Fruit fly (Drosophila melanogaster) ovary, adult (tissue): ENCODE results near the gene CG7990.
A peak's percentile ranks its signal among the peaks of the same experiment; 100 is the strongest.

Source experiments
- CG17801 ChIP-seq: fragments of 200-800 bp; optimal IDR thresholded peaks from 2 replicates; lab custom pipeline; 2019; ENCODE audit warnings: missing biosample characterization, mild to moderate bottlenecking, missing genetic modification characterization, moderate library complexity; ENCODE audit not compliant: partially characterized antibody

The CG7990 gene

DNA sequence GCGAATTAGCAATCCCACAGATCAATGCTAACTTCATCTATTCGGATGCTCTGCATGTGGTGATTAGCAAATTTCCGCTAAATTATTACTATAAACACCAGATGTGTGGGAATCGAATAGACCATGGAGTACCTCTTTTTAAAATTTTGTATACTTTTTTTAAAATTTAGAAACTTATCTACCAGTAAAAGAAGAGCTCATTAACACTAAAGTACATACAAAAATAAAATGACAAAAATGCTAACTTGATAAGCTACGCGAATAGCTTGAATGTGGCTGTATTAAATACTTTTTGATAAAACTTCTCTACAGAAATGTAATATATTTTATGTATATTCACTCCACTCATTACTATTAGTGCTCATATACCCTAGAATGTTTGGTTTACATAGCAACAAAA is 27.7 kb downstream of the CG7990 start:
- TF ChIP-seq CG17801 (GFP tag; lab: Kevin White, UChicago): no peak

DNA sequence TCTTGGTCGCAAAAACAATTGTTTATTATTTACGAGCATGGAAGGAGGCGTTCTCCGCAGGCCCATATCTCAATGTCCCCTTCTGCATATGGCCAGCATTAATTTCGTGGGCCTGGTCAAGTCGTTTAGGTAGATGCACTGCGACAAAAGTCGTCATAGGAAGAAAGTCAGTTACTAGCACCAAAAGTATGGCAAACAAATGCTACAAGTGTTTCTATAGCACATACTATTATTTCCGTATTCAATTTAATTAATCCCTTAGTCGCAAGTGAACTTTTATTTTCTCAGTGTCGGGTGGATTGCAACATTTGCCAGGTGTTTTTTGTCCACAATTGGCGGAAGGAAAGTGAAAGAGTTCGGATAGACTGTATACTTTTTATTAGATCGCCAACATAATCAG is 28.8 kb downstream of the CG7990 start:
- TF ChIP-seq CG17801 (GFP tag; lab: Kevin White, UChicago): no peak

DNA sequence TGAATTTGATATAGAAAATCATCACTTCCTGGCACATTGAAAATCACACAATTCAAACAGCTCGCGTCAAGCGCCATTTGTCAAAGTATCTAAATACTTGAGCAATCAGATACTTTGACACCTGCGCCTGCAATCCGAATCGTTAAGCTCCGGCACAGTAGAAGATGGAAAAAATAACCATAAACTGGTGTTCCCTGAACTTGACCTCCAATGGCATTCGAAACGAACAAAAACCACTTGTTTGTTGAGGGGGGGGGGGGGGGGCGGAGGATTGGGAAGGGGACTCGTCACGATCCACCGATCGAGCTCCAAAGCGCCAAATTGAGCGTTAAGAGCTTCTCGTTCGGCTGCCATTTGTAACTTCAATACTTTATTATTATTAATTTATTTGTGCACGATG is 29.9 kb downstream of the CG7990 start:
- no peak for TF ChIP-seq CG17801 (GFP tag; lab: Kevin White, UChicago)

DNA sequence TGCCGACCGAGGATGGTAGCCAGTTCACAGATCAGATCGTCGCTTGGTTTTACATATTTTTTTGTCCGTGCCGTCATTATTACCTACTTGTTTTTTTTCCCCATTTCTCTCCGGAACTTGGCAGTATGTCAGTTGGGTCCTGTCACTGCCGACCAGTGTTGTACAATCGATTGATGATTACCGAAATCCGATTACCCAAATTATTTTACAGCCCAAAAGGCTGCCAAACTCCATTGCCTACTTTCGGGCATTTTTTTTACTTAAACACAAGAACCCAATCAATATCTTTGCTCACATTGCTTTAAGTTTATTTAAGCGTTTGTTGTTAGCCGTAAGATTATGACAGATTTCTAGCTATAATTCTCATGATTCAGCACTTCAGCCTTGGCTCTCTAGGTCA is 31.0 kb downstream of the CG7990 start, which contains the start of gene Inx5:
Inx5 (minus strand) TSS at position 93 of the 400 bp plus-strand sequence.
- no peak for TF ChIP-seq CG17801 (GFP tag; lab: Kevin White, UChicago)

DNA sequence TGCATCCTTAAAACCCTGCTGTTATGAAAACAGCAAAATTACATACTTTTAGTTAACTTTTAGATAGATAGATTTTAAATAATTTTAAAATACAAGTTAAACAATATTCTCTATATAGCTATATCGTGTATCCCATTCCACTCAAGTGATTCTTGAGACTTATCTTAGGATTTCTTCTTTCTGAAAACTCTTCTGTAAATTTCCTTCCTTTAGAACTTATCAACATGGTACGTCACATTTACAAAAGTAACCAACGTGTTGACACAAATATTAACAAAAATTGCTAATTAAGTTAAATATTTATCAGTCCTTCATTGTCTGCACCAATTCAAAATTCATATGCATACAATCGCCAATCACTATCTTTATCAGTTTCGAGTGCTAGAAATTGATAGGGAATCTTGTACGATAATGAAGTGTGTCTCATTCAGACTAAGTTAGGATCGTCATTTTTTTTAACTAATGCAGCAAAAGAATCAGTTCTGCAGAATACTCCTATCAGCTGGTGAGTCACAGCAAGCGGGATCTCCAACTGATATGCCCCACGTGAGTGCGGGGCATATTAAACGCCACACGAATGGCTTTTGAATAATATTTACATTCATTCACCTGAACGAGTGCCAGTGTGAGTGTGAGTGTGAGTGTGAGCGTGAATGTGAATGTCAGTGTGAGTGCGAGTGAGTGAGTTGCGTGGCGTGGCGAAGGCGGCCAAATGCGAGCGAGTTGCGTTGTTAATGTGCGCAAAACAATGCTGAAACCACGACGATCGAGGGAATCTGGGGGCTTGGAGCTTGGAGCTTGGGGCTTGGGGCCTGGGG is 34.0 kb downstream of the CG7990 start:
- TF ChIP-seq CG17801 (GFP tag; lab: Kevin White, UChicago): no peak

DNA sequence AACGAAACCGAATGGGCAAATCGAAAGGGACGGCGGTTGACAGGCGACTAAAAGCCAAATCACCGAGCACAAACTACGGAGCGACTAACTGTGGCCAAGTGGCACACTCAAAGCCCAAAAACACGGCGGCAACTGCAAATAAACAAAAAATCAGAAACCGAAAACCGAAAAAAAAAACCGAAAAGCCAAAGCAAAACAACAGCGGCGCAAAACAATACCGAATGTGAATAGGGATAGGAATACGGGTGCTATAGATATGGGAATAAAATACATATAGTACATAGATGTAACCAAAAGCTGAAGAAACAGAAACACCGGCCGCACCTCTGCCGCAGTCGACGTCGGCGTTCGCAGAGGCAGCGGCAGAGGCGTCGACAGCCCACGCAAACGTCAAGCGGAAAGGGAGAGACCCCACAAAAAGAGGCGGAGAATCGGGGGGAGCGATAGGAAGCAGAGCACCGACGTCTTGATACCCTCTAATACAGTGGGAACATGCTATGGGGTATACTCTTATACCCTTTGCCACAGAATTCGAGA is 34.7 kb downstream of the CG7990 start, which contains the start of gene RhoGAP18B:
RhoGAP18B (minus strand) TSS at position 51 of the 537 bp plus-strand sequence.
- no peak for TF ChIP-seq CG17801 (GFP tag; lab: Kevin White, UChicago)

DNA sequence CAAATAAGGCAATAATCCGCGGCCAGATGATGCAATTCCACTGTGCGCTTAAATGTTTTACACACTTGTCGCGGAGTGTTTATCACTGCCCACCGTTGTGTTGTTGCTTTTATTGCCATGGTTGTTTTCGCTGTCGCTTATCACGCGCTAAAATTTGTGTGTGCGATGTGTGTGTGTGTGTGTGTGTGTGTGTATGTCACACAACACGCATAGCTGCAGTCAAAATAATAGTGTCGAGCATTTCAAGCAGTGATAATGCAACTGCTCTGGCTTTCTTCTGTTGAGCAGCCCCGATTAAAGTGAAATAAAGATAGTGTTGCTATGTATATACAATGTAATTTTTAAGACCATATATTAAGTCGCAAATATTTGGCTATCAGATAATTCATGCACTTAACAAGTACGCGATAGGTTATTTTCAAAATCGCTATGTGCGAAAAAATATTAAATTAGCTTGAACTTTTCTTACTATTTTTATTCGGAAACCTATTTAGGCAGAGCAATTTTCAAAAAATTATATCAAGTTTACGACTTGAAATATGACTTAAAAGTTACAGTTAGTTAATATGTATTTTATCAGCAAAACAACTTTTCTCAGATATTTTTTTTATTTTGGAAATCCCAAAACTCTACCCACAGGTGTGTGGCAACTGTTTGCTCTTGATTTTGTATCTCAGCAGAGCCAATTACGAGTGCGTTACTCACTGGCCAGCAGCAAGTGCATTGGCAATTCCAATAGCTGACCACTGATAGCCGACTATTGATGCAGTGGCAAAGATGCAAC is 35.4 kb downstream of the CG7990 start:
- TF ChIP-seq CG17801 (GFP tag; lab: Kevin White, UChicago): peak; percentile 16

DNA sequence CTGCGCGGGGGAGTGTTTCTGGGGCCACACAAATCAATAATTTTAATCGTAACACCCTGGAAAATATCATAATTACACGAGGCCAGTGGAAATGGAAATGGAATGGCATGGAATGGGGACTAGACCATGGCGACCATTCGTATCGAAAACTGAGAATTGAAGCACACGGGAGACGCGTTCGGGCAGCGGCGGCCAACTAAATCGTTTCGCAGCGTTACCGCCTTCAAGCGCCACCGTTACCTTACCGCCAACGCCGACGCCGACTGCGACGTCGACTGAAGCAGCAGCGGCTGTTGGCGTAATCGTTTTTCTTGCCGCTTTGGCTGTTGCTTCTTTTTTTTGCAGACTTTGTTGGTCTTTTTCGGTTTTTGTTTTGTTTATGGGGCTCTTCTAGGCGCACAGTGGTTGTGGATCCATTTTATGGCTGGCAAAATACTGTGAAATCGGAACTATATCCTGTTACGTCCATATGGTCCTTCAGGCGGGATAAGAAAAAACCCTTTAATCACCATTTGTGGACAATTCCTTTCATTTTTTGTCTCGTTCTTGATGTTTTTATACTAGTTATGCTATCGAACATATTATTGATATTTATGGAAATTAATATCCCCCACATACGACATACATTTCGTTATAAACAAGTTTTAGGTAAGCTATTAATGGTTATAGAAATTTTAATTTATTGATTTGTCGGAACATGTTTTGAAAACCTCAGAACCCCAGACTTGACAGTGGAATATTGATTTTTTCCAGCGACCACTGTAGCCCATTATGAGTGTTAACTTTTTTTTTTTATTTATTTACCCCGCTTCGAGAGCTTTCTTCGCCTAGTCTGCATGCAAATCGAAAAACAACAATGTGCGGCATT is 36.4 kb downstream of the CG7990 start:
- peak; percentile 98 for TF ChIP-seq CG17801 (GFP tag; lab: Kevin White, UChicago)

DNA sequence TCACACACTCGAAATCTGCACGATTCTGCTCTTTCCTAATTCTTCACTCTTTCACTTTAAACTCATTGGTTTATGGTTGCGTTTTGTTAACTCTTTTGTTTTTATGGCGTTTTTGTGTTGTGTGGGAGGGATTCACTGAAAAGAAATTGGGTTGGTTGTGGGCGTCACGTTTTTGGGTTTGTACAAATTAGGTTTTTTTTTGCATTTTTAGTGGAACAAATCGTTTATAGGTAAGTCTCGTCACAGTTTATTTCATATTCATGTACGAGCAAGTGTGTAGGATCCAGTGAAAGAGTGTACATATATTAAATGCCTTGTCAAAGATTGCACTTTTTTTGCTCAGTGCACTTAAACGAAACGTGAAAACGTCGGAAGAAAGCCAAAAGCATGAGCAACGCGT is 37.1 kb downstream of the CG7990 start:
- TF ChIP-seq CG17801 (GFP tag; lab: Kevin White, UChicago): no peak

DNA sequence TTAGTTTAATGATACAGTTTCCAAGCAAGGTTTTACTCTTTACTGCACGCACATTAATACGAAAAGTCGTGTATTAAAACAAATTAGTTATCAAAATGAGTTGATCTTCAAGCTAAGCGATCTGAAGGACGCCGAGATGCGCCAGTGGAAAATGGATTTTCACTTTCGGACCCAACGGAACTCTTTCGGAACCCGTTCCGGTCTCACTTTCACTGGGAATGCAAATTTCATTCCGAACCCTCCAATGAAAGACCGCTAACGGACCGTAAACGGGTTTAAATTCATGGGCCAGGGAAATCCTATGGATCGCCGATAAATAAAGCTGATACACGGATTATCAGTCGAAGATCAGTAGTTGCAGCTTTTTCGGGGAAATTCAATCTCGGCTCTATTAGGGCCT is 38.3 kb downstream of the CG7990 start:
- no peak for TF ChIP-seq CG17801 (GFP tag; lab: Kevin White, UChicago)

DNA sequence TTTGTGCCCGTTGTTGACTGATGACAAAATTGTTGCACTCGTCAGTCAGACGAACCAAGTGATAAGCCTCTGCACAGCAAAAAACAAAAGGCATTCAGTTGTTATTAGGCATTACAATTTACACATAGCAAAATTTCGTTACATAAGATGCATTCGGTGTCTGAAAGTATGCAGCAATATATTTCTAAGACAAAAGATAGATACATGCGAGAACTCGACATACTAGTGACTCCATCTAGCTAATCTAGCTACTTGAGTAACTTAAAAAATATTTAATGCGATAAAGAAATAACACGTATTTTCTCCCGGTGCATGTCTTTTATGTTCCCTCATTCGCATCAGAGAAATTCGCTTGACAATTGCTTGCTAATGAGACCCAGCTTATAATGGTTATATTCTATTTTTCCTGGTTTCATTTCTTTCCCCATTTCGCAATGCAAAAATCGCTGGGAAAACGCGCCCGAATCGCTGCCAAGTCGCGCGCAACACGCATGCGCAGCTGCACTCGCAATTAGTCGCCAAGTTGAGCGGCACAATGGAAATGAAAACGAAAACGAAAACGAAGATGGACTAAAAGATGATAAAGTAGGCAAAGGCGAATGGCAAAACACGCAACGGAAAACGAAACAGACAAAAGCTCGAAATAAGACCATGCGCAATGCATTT is 39.4 kb downstream of the CG7990 start:
- no peak for TF ChIP-seq CG17801 (GFP tag; lab: Kevin White, UChicago)

DNA sequence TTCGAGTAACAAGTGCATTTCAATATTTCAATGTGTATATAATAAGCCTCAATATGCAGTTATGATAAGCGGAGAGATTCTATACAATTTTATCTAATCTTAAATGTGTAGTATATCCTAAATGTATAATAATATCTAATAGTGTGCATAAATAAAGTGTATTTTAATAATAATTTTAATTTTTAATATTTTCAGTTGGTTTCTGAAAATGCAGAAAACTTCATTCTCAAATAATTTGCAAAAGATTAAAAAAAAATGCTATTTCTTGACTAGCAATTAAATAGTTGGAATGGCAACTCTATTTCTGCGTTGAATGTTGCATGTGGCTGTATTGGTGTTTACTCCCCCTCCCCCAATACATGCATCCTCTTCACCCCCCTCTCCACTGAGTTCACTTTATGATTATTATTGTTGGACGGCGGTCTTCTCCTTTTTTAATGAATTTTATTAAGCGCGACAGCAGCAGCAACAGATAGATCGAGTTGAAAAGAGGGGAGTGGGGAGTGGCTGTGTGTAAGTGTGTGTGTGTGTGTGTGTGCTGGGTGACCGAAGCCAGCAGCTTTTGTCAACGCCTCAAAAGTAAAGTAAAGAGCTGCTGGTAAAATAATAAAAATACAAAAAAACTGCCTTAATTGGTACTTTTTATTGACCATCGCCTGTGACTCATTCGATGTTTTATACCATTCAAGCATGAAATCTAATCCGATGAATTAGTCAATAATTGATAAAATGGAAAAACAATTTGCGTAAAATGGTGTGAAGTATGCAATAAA is 41.0 kb downstream of the CG7990 start:
- no peak for TF ChIP-seq CG17801 (GFP tag; lab: Kevin White, UChicago)

DNA sequence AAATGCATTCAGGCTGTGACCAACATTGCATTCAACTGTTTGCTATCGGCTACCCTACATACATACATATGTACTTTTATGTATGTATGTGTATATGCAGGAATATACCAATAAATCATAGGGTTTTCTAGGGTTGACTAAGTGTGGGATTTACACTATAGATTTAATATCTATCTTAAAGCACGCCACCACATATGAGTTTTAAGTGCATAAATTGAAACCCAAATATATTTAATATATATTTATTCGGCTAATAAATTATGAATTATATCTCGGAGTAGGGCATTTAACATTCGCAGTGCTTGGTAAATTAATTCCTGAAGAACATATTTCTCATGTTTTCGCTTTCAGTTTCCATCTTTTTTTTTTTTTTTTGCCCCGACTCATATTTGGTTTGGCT is 41.8 kb downstream of the CG7990 start:
- no peak for TF ChIP-seq CG17801 (GFP tag; lab: Kevin White, UChicago)
